Worm (Caenorhabditis elegans) whole organism, L1 larva: ENCODE data around the gene dhhc-6.

ENCODE experiments used
- lin-39 ChIP-seq: fragments of 150-350 bp; optimal IDR thresholded peaks from 2 replicates; lab custom pipeline; 2014; ENCODE audit warnings: missing biosample characterization, missing genetic modification reagents, missing genetic modification characterization
- mdl-1 ChIP-seq, 2 experiments: fragments of 150-350 bp; optimal IDR thresholded peaks; 2 replicates each; lab custom pipeline; 2014 to 2017; ENCODE audit warnings: missing biosample characterization in 2 of 2, missing genetic modification characterization in 2 of 2, inconsistent platforms in 1 of 2

ce11 chrIV:12084178-12084577, 40.6 kb upstream of the dhhc-6 start, which contains the start of gene repo-1:
- TF ChIP-seq mdl-1 (tag; optimal IDR thresholded peaks at IDR 0.05; lab: Kevin White, UChicago): no peak
- TF ChIP-seq lin-39 (tag; lab: Kevin White, UChicago): no peak
